Fruit fly (Drosophila melanogaster) whole organism, wandering third instar larva: Measurements from ENCODE around the gene Moe.

Experiments
- Abd-B ChIP-seq: fragments of >200 bp; optimal IDR thresholded peaks from 2 replicates; lab custom pipeline; 2017; ENCODE audit warnings: missing biosample characterization, missing genetic modification characterization
- CG32264 ChIP-seq: fragments of 200-800 bp; sonication (Bioruptor generic); optimal IDR thresholded peaks from 2 replicates; lab custom pipeline; 2016; ENCODE audit warnings: missing biosample characterization, missing genetic modification characterization
- CG9705 ChIP-seq: fragments of 200-800 bp; sonication (Bioruptor generic); optimal IDR thresholded peaks from 2 replicates; lab custom pipeline; 2018; ENCODE audit warnings: missing biosample characterization, mild to moderate bottlenecking, missing genetic modification characterization
- CrebA ChIP-seq: fragments of 200-800 bp; sonication (Bioruptor generic); optimal IDR thresholded peaks from 2 replicates; lab custom pipeline; 2016; ENCODE audit warnings: missing biosample characterization, mild to moderate bottlenecking, missing genetic modification characterization, borderline replicate concordance
- Dfd ChIP-seq: fragments of >200 bp; optimal IDR thresholded peaks from 2 replicates; lab custom pipeline; 2017; ENCODE audit warnings: missing biosample characterization, missing genetic modification characterization
- Dif ChIP-seq: fragments of 200-275, 200-300 bp; sonication (Bioruptor generic); optimal IDR thresholded peaks from 2 replicates; lab custom pipeline; 2018; ENCODE audit warnings: missing biosample characterization, missing genetic modification characterization; ENCODE audit not compliant: partially characterized antibody
- GATAd ChIP-seq: sonication (Bioruptor generic); optimal IDR thresholded peaks from 2 replicates; lab custom pipeline; 2016; ENCODE audit warnings: missing biosample characterization, missing genetic modification characterization
- HLH106 ChIP-seq: fragments of 200-800 bp; optimal IDR thresholded peaks from 3 replicates; lab custom pipeline; 2019; ENCODE audit warnings: missing biosample characterization, mild to moderate bottlenecking, missing genetic modification characterization, moderate library complexity
- Hnf4 ChIP-seq: fragments of 200-800 bp; sonication (Bioruptor generic); optimal IDR thresholded peaks from 2 replicates; lab custom pipeline; 2016; ENCODE audit warnings: missing biosample characterization, mild to moderate bottlenecking, missing genetic modification characterization
- Hr78 ChIP-seq: fragments of >200 bp; optimal IDR thresholded peaks from 2 replicates; lab custom pipeline; 2017; ENCODE audit warnings: missing biosample characterization, missing genetic modification characterization
- Hr83 ChIP-seq: fragments of 200-300 bp; sonication (Bioruptor generic); optimal IDR thresholded peaks from 2 replicates; lab custom pipeline; 2016; ENCODE audit warnings: missing biosample characterization, mild to moderate bottlenecking, missing genetic modification characterization, moderate library complexity; ENCODE audit not compliant: poor library complexity, severe bottlenecking
- Jra ChIP-seq: sonication (Bioruptor generic); optimal IDR thresholded peaks from 2 replicates; lab custom pipeline; 2016; ENCODE audit warnings: missing biosample characterization, missing genetic modification characterization
- Mio ChIP-seq: sonication (Bioruptor generic); optimal IDR thresholded peaks from 2 replicates; lab custom pipeline; 2016; ENCODE audit warnings: missing biosample characterization, missing genetic modification characterization
- Myc ChIP-seq: fragments of >200 bp; optimal IDR thresholded peaks from 2 replicates; lab custom pipeline; 2017
- N ChIP-seq: fragments of >200 bp; optimal IDR thresholded peaks from 2 replicates; lab custom pipeline; 2018; ENCODE audit warnings: missing biosample characterization, missing external identifiers, missing genetic modification characterization
- OdsH ChIP-seq: fragments of 200-800 bp; sonication (Bioruptor generic); optimal IDR thresholded peaks from 2 replicates; lab custom pipeline; 2016; ENCODE audit warnings: missing biosample characterization, mild to moderate bottlenecking, missing genetic modification characterization
- Rel ChIP-seq, 2 experiments: fragments of 200-800 bp; sonication (Bioruptor generic) in 1 of 2; optimal IDR thresholded peaks; 2 replicates in 1 of 2; 3 replicates in 1 of 2; lab custom pipeline; 2016 to 2019; ENCODE audit warnings: mild to moderate bottlenecking in 2 of 2, missing biosample characterization in 2 of 2, missing genetic modification characterization in 2 of 2, moderate library complexity in 1 of 2
- Sp1 ChIP-seq: fragments of 200-800 bp; sonication (Bioruptor generic); optimal IDR thresholded peaks from 3 replicates; lab custom pipeline; 2019; ENCODE audit warnings: missing biosample characterization, mild to moderate bottlenecking, missing genetic modification characterization, moderate library complexity
- Vsx2 ChIP-seq: fragments of 200-300, 225-300 bp; sonication (Bioruptor generic); optimal IDR thresholded peaks from 2 replicates; lab custom pipeline; 2018; ENCODE audit warnings: missing biosample characterization, missing genetic modification characterization; ENCODE audit not compliant: partially characterized antibody
- br ChIP-seq: fragments of 200-800 bp; sonication (Bioruptor generic); optimal IDR thresholded peaks from 2 replicates; lab custom pipeline; 2016; ENCODE audit warnings: missing biosample characterization, missing genetic modification characterization
- brk ChIP-seq: fragments of 200-800 bp; sonication (Bioruptor generic); optimal IDR thresholded peaks from 2 replicates; lab custom pipeline; 2016; ENCODE audit warnings: missing biosample characterization, mild to moderate bottlenecking, missing genetic modification characterization
- dl ChIP-seq, 2 experiments: fragments of 175-275, 200-275 bp in 1 of 2; fragments of 200-275 bp in 1 of 2; sonication (Bioruptor generic); optimal IDR thresholded peaks; lab custom pipeline; 2018; ENCODE audit warnings: mild to moderate bottlenecking in 2 of 2, missing biosample characterization in 2 of 2, missing genetic modification characterization in 2 of 2, moderate library complexity in 2 of 2; ENCODE audit not compliant: partially characterized antibody in 2 of 2, insufficient read depth in 1 of 2
- dmrt93B ChIP-seq: fragments of 200-800 bp; sonication (Bioruptor generic); optimal IDR thresholded peaks from 2 replicates; lab custom pipeline; 2018; ENCODE audit warnings: missing biosample characterization, mild to moderate bottlenecking, missing genetic modification characterization
- dsf ChIP-seq: sonication (Bioruptor generic); optimal IDR thresholded peaks from 2 replicates; lab custom pipeline; 2016; ENCODE audit warnings: missing biosample characterization, missing genetic modification characterization, borderline replicate concordance
- ey ChIP-seq: fragments of 200-800 bp; sonication (Bioruptor generic); optimal IDR thresholded peaks from 2 replicates; lab custom pipeline; 2016; ENCODE audit warnings: missing biosample characterization, missing genetic modification characterization
- foxo ChIP-seq, 2 experiments: fragments of 200-800 bp; sonication (Bioruptor generic); optimal IDR thresholded peaks; 2 replicates in 1 of 2; 3 replicates in 1 of 2; lab custom pipeline; 2016 to 2017; ENCODE audit warnings: missing biosample characterization in 2 of 2, missing genetic modification characterization in 2 of 2
- fru ChIP-seq: fragments of 200-800 bp; sonication (Bioruptor generic); optimal IDR thresholded peaks from 3 replicates; lab custom pipeline; 2016; ENCODE audit warnings: missing biosample characterization, mild to moderate bottlenecking, missing genetic modification characterization
- h ChIP-seq: fragments of 200-800 bp; sonication (Bioruptor generic); optimal IDR thresholded peaks from 3 replicates; lab custom pipeline; 2016; ENCODE audit warnings: missing biosample characterization, mild to moderate bottlenecking, missing genetic modification characterization
- jim ChIP-seq: fragments of 175-275, 200-325 bp; sonication (Bioruptor generic); optimal IDR thresholded peaks from 2 replicates; lab custom pipeline; 2016; ENCODE audit warnings: missing biosample characterization, mild to moderate bottlenecking, missing genetic modification characterization
- lola ChIP-seq: fragments of >200 bp; optimal IDR thresholded peaks from 2 replicates; lab custom pipeline; 2017; ENCODE audit warnings: missing biosample characterization, missing genetic modification characterization
- pan ChIP-seq: fragments of >200 bp; optimal IDR thresholded peaks from 2 replicates; lab custom pipeline; 2017
- psq ChIP-seq: fragments of 200-800 bp; sonication (Bioruptor generic); optimal IDR thresholded peaks from 3 replicates; lab custom pipeline; 2017; ENCODE audit warnings: missing biosample characterization, mild to moderate bottlenecking, missing genetic modification characterization, moderate library complexity
- rgr ChIP-seq: fragments of 200-800 bp; sonication (Bioruptor generic); optimal IDR thresholded peaks from 3 replicates; lab custom pipeline; 2016; ENCODE audit warnings: missing biosample characterization, mild to moderate bottlenecking, missing genetic modification characterization
- sage ChIP-seq: fragments of 200-800 bp; sonication (Bioruptor generic); optimal IDR thresholded peaks from 2 replicates; lab custom pipeline; 2016; ENCODE audit warnings: missing biosample characterization, mild to moderate bottlenecking, missing genetic modification characterization
- sv ChIP-seq: fragments of 200-800 bp; sonication (Bioruptor generic); optimal IDR thresholded peaks from 3 replicates; lab custom pipeline; 2016; ENCODE audit warnings: missing biosample characterization, missing genetic modification characterization
- tai ChIP-seq: sonication (Bioruptor generic); optimal IDR thresholded peaks from 2 replicates; lab custom pipeline; 2016; ENCODE audit warnings: missing biosample characterization, missing genetic modification characterization
- usp ChIP-seq: fragments of >200 bp; optimal IDR thresholded peaks from 2 replicates; lab custom pipeline; 2017; ENCODE audit warnings: missing biosample characterization, missing genetic modification characterization
- woc ChIP-seq: sonication (Bioruptor generic); optimal IDR thresholded peaks from 2 replicates; lab custom pipeline; 2016; ENCODE audit warnings: missing biosample characterization, mild to moderate bottlenecking, missing genetic modification characterization

Moe gene

dm6 chrX:8892445-8893009, 5.6 kb downstream of the Moe start:
- TF ChIP-seq CG32264 (GFP tag; lab: Kevin White, UChicago) (no peak), brk (GFP tag; lab: Kevin White, UChicago) (no peak), Vsx2 (GFP tag; lab: Kevin White, UChicago) (no peak), CG9705 (GFP tag; lab: Kevin White, UChicago) (no peak), dmrt93B (GFP tag; lab: Kevin White, UChicago) (no peak), Hnf4 (peak; percentile 30), woc (no peak), sv (GFP tag; lab: Kevin White, UChicago) (peak; percentile 13), Mio (GFP tag; lab: Kevin White, UChicago) (no peak), usp (GFP tag; lab: Kevin White, UChicago) (no peak), ey (GFP tag; lab: Kevin White, UChicago) (no peak), pan (lab: Kevin White, UChicago) (no peak), foxo (GFP tag; optimal IDR thresholded peaks at IDR 0.05; lab: Kevin White, UChicago) (peak in 1 of 2 experiments; percentile 9), Myc (lab: Kevin White, UChicago) (no peak), h (GFP tag; lab: Kevin White, UChicago) (peak; percentile 28), Rel (GFP tag; optimal IDR thresholded peaks at IDR 0.05; lab: Kevin White, UChicago) (no peak), Rel (tag; optimal IDR thresholded peaks at IDR 0.05; lab: Kevin White, UChicago) (no peak), psq (GFP tag; lab: Kevin White, UChicago) (no peak), GATAd (GFP tag; lab: Kevin White, UChicago) (no peak), dl (GFP tag; optimal IDR thresholded peaks at IDR 0.05; lab: Kevin White, UChicago; ENCODE audit: insufficient read depth in 1 of 2, partially characterized antibody in 2 of 2) (no peak), fru (peak; percentile 29), rgr (GFP tag; lab: Kevin White, UChicago) (peak; percentile 14), Jra (no peak)

dm6 chrX:8891565-8892276, 6.4 kb downstream of the Moe start:
- no peak for TF ChIP-seq lola (GFP tag; lab: Kevin White, UChicago)
- TF ChIP-seq fru = peak; percentile 72
- TF ChIP-seq jim (GFP tag; lab: Kevin White, UChicago) = peak; percentile 21
- peak; percentile 46 for TF ChIP-seq Vsx2 (GFP tag; lab: Kevin White, UChicago)
- TF ChIP-seq Dfd (GFP tag; lab: Kevin White, UChicago) = no peak
- TF ChIP-seq dl (GFP tag; optimal IDR thresholded peaks at IDR 0.05; lab: Kevin White, UChicago; ENCODE audit: insufficient read depth in 1 of 2, partially characterized antibody in 2 of 2) = peak; percentile 81 to 88
- TF ChIP-seq Mio (GFP tag; lab: Kevin White, UChicago) = no peak
- TF ChIP-seq GATAd (GFP tag; lab: Kevin White, UChicago) = no peak
- no peak for TF ChIP-seq dmrt93B (GFP tag; lab: Kevin White, UChicago)
- TF ChIP-seq Jra = peak; percentile 7
- TF ChIP-seq N (GFP tag; lab: Kevin White, UChicago) = no peak
- peak; percentile 32 for TF ChIP-seq h (GFP tag; lab: Kevin White, UChicago)
- no peak for TF ChIP-seq CG9705 (GFP tag; lab: Kevin White, UChicago)
- no peak for TF ChIP-seq Sp1
- TF ChIP-seq foxo (GFP tag; optimal IDR thresholded peaks at IDR 0.05; lab: Kevin White, UChicago) = peak in 1 of 2 experiments; percentile 42
- peak; percentile 18 for TF ChIP-seq Hr83 (GFP tag; lab: Kevin White, UChicago)
- TF ChIP-seq Dif (GFP tag; lab: Kevin White, UChicago) = peak; percentile 91
- no peak for TF ChIP-seq tai
- TF ChIP-seq sv (GFP tag; lab: Kevin White, UChicago) = peak; percentile 58
- TF ChIP-seq br (GFP tag; lab: Kevin White, UChicago) = peak; percentile 18
- peak; percentile 58 for TF ChIP-seq rgr (GFP tag; lab: Kevin White, UChicago)
- TF ChIP-seq CG32264 (GFP tag; lab: Kevin White, UChicago) = no peak
- no peak for TF ChIP-seq OdsH
- no peak for TF ChIP-seq Hnf4
- peak; percentile 62 for TF ChIP-seq psq (GFP tag; lab: Kevin White, UChicago)
- peak; percentile 61 for TF ChIP-seq woc
- peak; percentile 83 for TF ChIP-seq CrebA (GFP tag; lab: Kevin White, UChicago)
- peak; percentile 24 for TF ChIP-seq ey (GFP tag; lab: Kevin White, UChicago)
- peak; percentile 58 for TF ChIP-seq sage
- TF ChIP-seq HLH106 (tag; lab: Kevin White, UChicago) = peak; percentile 22
- TF ChIP-seq Hr78 (GFP tag; lab: Kevin White, UChicago) = no peak
- no peak for TF ChIP-seq dsf (GFP tag; lab: Kevin White, UChicago)
- TF ChIP-seq Myc (lab: Kevin White, UChicago) = no peak
- TF ChIP-seq Rel (GFP tag; optimal IDR thresholded peaks at IDR 0.05; lab: Kevin White, UChicago) = peak; percentile 50
- peak; percentile 10 for TF ChIP-seq Rel (tag; optimal IDR thresholded peaks at IDR 0.05; lab: Kevin White, UChicago)
- no peak for TF ChIP-seq pan (lab: Kevin White, UChicago)
- no peak for TF ChIP-seq Abd-B (GFP tag; lab: Kevin White, UChicago)
- TF ChIP-seq brk (GFP tag; lab: Kevin White, UChicago) = no peak
- no peak for TF ChIP-seq usp (GFP tag; lab: Kevin White, UChicago)
